Fruit fly (Drosophila melanogaster): ENCODE results near the gene alpha-Spec.

- no peak for TF ChIP-seq psq (optimal IDR thresholded peaks at IDR 0.05)
- TF ChIP-seq CG8478 (optimal IDR thresholded peaks at IDR 0.05), result no peak
- no peak for TF ChIP-seq pan (optimal IDR thresholded peaks at IDR 0.05)
- TF ChIP-seq usp (GFP tag; optimal IDR thresholded peaks at IDR 0.05), result no peak
- no peak for TF ChIP-seq Dll (optimal IDR thresholded peaks at IDR 0.05)
Measured at dm6 chr3L:1810288-1810687, 15.2 kb upstream of the alpha-Spec start, which contains the start of gene GV1.

Data from whole organism.